Fruit fly (Drosophila melanogaster) whole organism, embryonic: ENCODE results near the gene Synd.

Source experiments
- Awh ChIP-seq: fragments of 200-800 bp; sonication (Bioruptor generic); IDR thresholded peaks from 2 replicates; pipeline ENCODE4, ENCODE4 v1.3.6; 2022; ENCODE audit warnings: missing biosample characterization, missing genetic modification characterization
- B-H2 ChIP-seq: fragments of 200-800 bp; sonication (Bioruptor generic); optimal IDR thresholded peaks from 2 replicates; lab custom pipeline; 2018; ENCODE audit warnings: missing biosample characterization, mild to moderate bottlenecking, missing genetic modification characterization
- CG1024 ChIP-seq: fragments of 200-800 bp; sonication (Bioruptor generic); IDR thresholded peaks from 2 replicates; pipeline ENCODE4 v1.3.6; 2022; ENCODE audit warnings: missing biosample characterization, missing genetic modification characterization
- CG17829 ChIP-seq: fragments of 200-800 bp; optimal IDR thresholded peaks from 2 replicates; lab custom pipeline; 2019; ENCODE audit warnings: missing biosample characterization, mild to moderate bottlenecking, missing genetic modification characterization, moderate library complexity
- Dfd ChIP-seq, 2 experiments: fragments of >200 bp; optimal IDR thresholded peaks; 2 replicates each; lab custom pipeline; 2017; ENCODE audit warnings: missing biosample characterization in 2 of 2, missing genetic modification characterization in 2 of 2
- MESR4 ChIP-seq: fragments of 200-800 bp; sonication (Bioruptor generic); optimal IDR thresholded peaks from 2 replicates; lab custom pipeline; 2018; ENCODE audit warnings: missing biosample characterization, mild to moderate bottlenecking, missing genetic modification characterization, moderate library complexity
- MTF-1 ChIP-seq: fragments of 200-800 bp; sonication (Bioruptor generic); optimal IDR thresholded peaks from 2 replicates; lab custom pipeline; 2018; ENCODE audit warnings: missing biosample characterization, mild to moderate bottlenecking, missing genetic modification characterization, borderline replicate concordance
- caup ChIP-seq: fragments of 200-800 bp; sonication (Bioruptor generic); optimal IDR thresholded peaks from 3 replicates; lab custom pipeline; 2017; ENCODE audit warnings: missing biosample characterization, mild to moderate bottlenecking, missing genetic modification characterization, moderate library complexity; ENCODE audit not compliant: severe bottlenecking
- dpn ChIP-seq, 2 experiments: fragments of 200-800 bp; sonication (Bioruptor generic); optimal IDR thresholded peaks; 3 replicates each; lab custom pipeline; 2016; ENCODE audit warnings: missing biosample characterization in 2 of 2, missing genetic modification characterization in 2 of 2
- eyg ChIP-seq: fragments of 200-800 bp; sonication (Bioruptor generic); optimal IDR thresholded peaks from 3 replicates; lab custom pipeline; 2016; ENCODE audit warnings: missing biosample characterization, missing genetic modification characterization
- h ChIP-seq: fragments of >200 bp; optimal IDR thresholded peaks from 2 replicates; lab custom pipeline; 2017
- prd ChIP-seq, 3 experiments: fragments of >200 bp in 2 of 3; fragments of 200-800 bp in 1 of 3; sonication (Bioruptor generic) in 1 of 3; optimal IDR thresholded peaks in 2 of 3; IDR thresholded peaks in 1 of 3; 2 replicates in 2 of 3; 3 replicates in 1 of 3; pipeline versions ENCODE4 v1.3.6 to Lab custom; 2017 to 2022; ENCODE audit warnings: missing biosample characterization in 1 of 3, missing genetic modification characterization in 1 of 3
- pum ChIP-seq: fragments of 200-800 bp; sonication (Bioruptor generic); optimal IDR thresholded peaks from 2 replicates; lab custom pipeline; 2016; ENCODE audit warnings: missing biosample characterization, missing genetic modification characterization
- sima ChIP-seq: fragments of 200-800 bp; sonication (Bioruptor generic); optimal IDR thresholded peaks from 2 replicates; lab custom pipeline; 2016; ENCODE audit warnings: missing biosample characterization, missing genetic modification characterization

- TF ChIP-seq Awh (GFP tag; lab: Robert Waterston, UW) (no peak), MTF-1 (no peak), pum (GFP tag; lab: Kevin White, UChicago) (no peak), CG17829 (tag; lab: Kevin White, UChicago) (no peak), Dfd (GFP tag; optimal IDR thresholded peaks at IDR 0.05; lab: Kevin White, UChicago) (no peak), caup (GFP tag; lab: Kevin White, UChicago) (no peak), CG1024 (GFP tag; lab: Robert Waterston, UW) (no peak), h (lab: Kevin White, UChicago) (no peak), MESR4 (no peak), eyg (GFP tag; lab: Kevin White, UChicago) (no peak), prd (optimal IDR thresholded peaks at IDR 0.05; lab: Kevin White, UChicago) (no peak), prd (GFP tag; IDR thresholded peaks at IDR 0.05; lab: Robert Waterston, UW) (no peak), B-H2 (GFP tag; lab: Kevin White, UChicago) (no peak), dpn (GFP tag; optimal IDR thresholded peaks at IDR 0.05; lab: Kevin White, UChicago) (no peak), sima (GFP tag; lab: Kevin White, UChicago) (no peak)
Observed at dm6 chr3R:20818237-20818636, 14.4 kb upstream of the Synd start.
